Fruit fly (Drosophila melanogaster) whole organism, embryonic: ENCODE measurements around the gene CG43630.
A peak's percentile ranks its signal among the peaks of the same experiment; 100 is the strongest.

Experiments used
- Awh ChIP-seq: fragments of 200-800 bp; sonication (Bioruptor generic); IDR thresholded peaks from 2 replicates; pipeline ENCODE4, ENCODE4 v1.3.6; 2022; ENCODE audit warnings: missing biosample characterization, missing genetic modification characterization
- B-H1 ChIP-seq: fragments of 200-800 bp; sonication (Bioruptor generic); IDR thresholded peaks from 3 replicates; pipeline ENCODE4 v1.3.6; 2022; ENCODE audit warnings: missing biosample characterization, missing genetic modification characterization
- CG10366 ChIP-seq: fragments of 200-800 bp; sonication (Bioruptor generic); IDR thresholded peaks from 2 replicates; pipeline ENCODE4 v1.3.6; 2022; ENCODE audit warnings: missing biosample characterization, missing genetic modification characterization
- CG10565 ChIP-seq: fragments of 200-800 bp; sonication (Bioruptor generic); optimal IDR thresholded peaks from 3 replicates; lab custom pipeline; 2016; ENCODE audit warnings: missing biosample characterization, mild to moderate bottlenecking, missing genetic modification characterization
- CG14710 ChIP-seq: fragments of 200-800 bp; sonication (Bioruptor generic); optimal IDR thresholded peaks from 3 replicates; lab custom pipeline; 2019; ENCODE audit warnings: missing biosample characterization, mild to moderate bottlenecking, missing genetic modification characterization, moderate library complexity
- CG15479 ChIP-seq: fragments of 200-800 bp; sonication (Bioruptor generic); optimal IDR thresholded peaks from 3 replicates; lab custom pipeline; 2019; ENCODE audit warnings: missing biosample characterization, mild to moderate bottlenecking, missing genetic modification characterization, moderate library complexity
- CG15696 ChIP-seq: fragments of 200-800 bp; sonication (Bioruptor generic); optimal IDR thresholded peaks from 2 replicates; lab custom pipeline; 2019; ENCODE audit warnings: missing biosample characterization, mild to moderate bottlenecking, missing genetic modification characterization, moderate library complexity
- CG18011 ChIP-seq: fragments of 200-800 bp; sonication (Bioruptor generic); optimal IDR thresholded peaks from 2 replicates; lab custom pipeline; 2017; ENCODE audit warnings: missing biosample characterization, missing genetic modification characterization, mild to moderate bottlenecking, moderate library complexity, missing genotype
- CG2199 ChIP-seq: fragments of 200-800 bp; sonication (Bioruptor generic); IDR thresholded peaks from 3 replicates; pipeline ENCODE4 v1.3.6; 2022; ENCODE audit warnings: missing biosample characterization, missing genetic modification characterization
- CG2875 ChIP-seq: fragments of 200-800 bp; sonication (Bioruptor generic); optimal IDR thresholded peaks from 2 replicates; lab custom pipeline; 2017; ENCODE audit warnings: missing biosample characterization, mild to moderate bottlenecking, missing genetic modification characterization, missing genetic modification reagents
- CG32767 ChIP-seq: fragments of 200-800 bp; sonication (Bioruptor generic); IDR thresholded peaks from 2 replicates; pipeline ENCODE4 v1.3.6; 2022; ENCODE audit warnings: missing biosample characterization, missing genetic modification characterization
- CG4820 ChIP-seq: fragments of 200-800 bp; sonication (Bioruptor generic); optimal IDR thresholded peaks from 3 replicates; lab custom pipeline; 2016; ENCODE audit warnings: missing biosample characterization, missing genetic modification characterization
- CG7357 ChIP-seq: fragments of 200-800 bp; sonication (Bioruptor generic); IDR thresholded peaks from 3 replicates; pipeline ENCODE4 v1.3.6; 2022; ENCODE audit warnings: missing biosample characterization, missing genetic modification characterization
- CG8089 ChIP-seq: fragments of 200-800 bp; sonication (Bioruptor generic); optimal IDR thresholded peaks from 3 replicates; lab custom pipeline; 2016; ENCODE audit warnings: missing biosample characterization, missing genetic modification characterization
- CG9215 ChIP-seq: fragments of 200-800 bp; sonication (Bioruptor generic); IDR thresholded peaks from 2 replicates; pipeline ENCODE4 v1.3.6; 2022; ENCODE audit warnings: missing biosample characterization, missing genetic modification characterization
- CG9817 ChIP-seq: fragments of 200-800 bp; sonication (Bioruptor generic); optimal IDR thresholded peaks from 2 replicates; lab custom pipeline; 2018; ENCODE audit warnings: missing biosample characterization, mild to moderate bottlenecking, missing genetic modification characterization, moderate library complexity
- D ChIP-seq, 2 experiments: fragments of 200-800 bp in 1 of 2; fragments of >200 bp in 1 of 2; sonication (Bioruptor generic) in 1 of 2; optimal IDR thresholded peaks; 2 replicates in 1 of 2; 3 replicates in 1 of 2; lab custom pipeline; 2017; ENCODE audit warnings: mild to moderate bottlenecking in 1 of 2, missing biosample characterization in 1 of 2, missing genetic modification characterization in 1 of 2, missing genetic modification reagents in 1 of 2
- Eip74EF ChIP-seq, 2 experiments: fragments of 200-800 bp in 1 of 2; fragments of >200 bp in 1 of 2; sonication (Bioruptor generic) in 1 of 2; optimal IDR thresholded peaks; 2 replicates each; lab custom pipeline; 2017 to 2019; ENCODE audit warnings: missing biosample characterization in 2 of 2, missing genetic modification characterization in 2 of 2, mild to moderate bottlenecking in 1 of 2, moderate library complexity in 1 of 2
- H15 ChIP-seq: fragments of 200-800 bp; sonication (Bioruptor generic); IDR thresholded peaks from 3 replicates; pipeline ENCODE4 v1.3.6; 2022; ENCODE audit warnings: missing biosample characterization, missing genetic modification characterization
- HHEX ChIP-seq: fragments of 200-800 bp; sonication (Bioruptor generic); optimal IDR thresholded peaks from 3 replicates; lab custom pipeline; 2017; ENCODE audit warnings: missing biosample characterization, mild to moderate bottlenecking, missing genetic modification characterization, missing genetic modification reagents
- HLH54F ChIP-seq: fragments of 200-800 bp; sonication (Bioruptor generic); optimal IDR thresholded peaks from 3 replicates; lab custom pipeline; 2016; ENCODE audit warnings: missing biosample characterization, missing genetic modification characterization
- Hr78 ChIP-seq, 2 experiments: fragments of 200-800 bp in 1 of 2; fragments of >200 bp in 1 of 2; sonication (Bioruptor generic) in 1 of 2; optimal IDR thresholded peaks; 2 replicates each; lab custom pipeline; 2017 to 2019; ENCODE audit warnings: missing biosample characterization in 2 of 2, missing genetic modification characterization in 2 of 2, mild to moderate bottlenecking in 1 of 2, moderate library complexity in 1 of 2
- Max ChIP-seq: fragments of 200-800 bp; sonication (Bioruptor generic); optimal IDR thresholded peaks from 2 replicates; lab custom pipeline; 2016; ENCODE audit warnings: missing biosample characterization, mild to moderate bottlenecking, missing genetic modification characterization
- Med ChIP-seq: fragments of 200-800 bp; sonication (Bioruptor generic); peaks from one replicate; lab custom pipeline; 2016; ENCODE audit warnings: missing biosample characterization, missing genetic modification characterization, mild to moderate bottlenecking, inconsistent platforms, moderate library complexity
- Tbp ChIP-seq: fragments of >200 bp; optimal IDR thresholded peaks from 2 replicates; lab custom pipeline; 2018; ENCODE audit warnings: missing biosample characterization, missing genetic modification characterization
- Trl ChIP-seq, 3 experiments: fragments of >200 bp in 2 of 3; fragments of 200-800 bp in 1 of 3; sonication (Bioruptor generic) in 1 of 3; optimal IDR thresholded peaks; 2 replicates in 1 of 3; 3 replicates in 2 of 3; lab custom pipeline; 2016 to 2017; ENCODE audit warnings: missing biosample characterization in 1 of 3, missing genetic modification characterization in 1 of 3
- Xrp1 ChIP-seq: fragments of 200-800 bp; sonication (Bioruptor generic); IDR thresholded peaks from 2 replicates; pipeline ENCODE4 v1.3.6; 2022; ENCODE audit warnings: missing biosample characterization, missing genetic modification characterization
- ab ChIP-seq: fragments of 200-800 bp; sonication (Bioruptor generic); optimal IDR thresholded peaks from 2 replicates; lab custom pipeline; 2016; ENCODE audit warnings: missing biosample characterization, missing genetic modification characterization
- ap ChIP-seq: fragments of 200-800 bp; sonication (Bioruptor generic); IDR thresholded peaks from 2 replicates; pipeline ENCODE4 v1.3.6; 2022; ENCODE audit warnings: missing biosample characterization, missing genetic modification characterization
- ara ChIP-seq: fragments of 200-800 bp; sonication (Bioruptor generic); IDR thresholded peaks from 2 replicates; pipeline ENCODE4 v1.3.6; 2022; ENCODE audit warnings: missing biosample characterization, missing genetic modification characterization
- bsh ChIP-seq, 2 experiments: fragments of 200-800 bp; sonication (Bioruptor generic); optimal IDR thresholded peaks; 2 replicates each; lab custom pipeline; 2017 to 2018; ENCODE audit warnings: mild to moderate bottlenecking in 2 of 2, missing biosample characterization in 2 of 2, missing genetic modification characterization in 2 of 2, moderate library complexity in 1 of 2
- chinmo ChIP-seq: fragments of 200-800 bp; sonication (Bioruptor generic); IDR thresholded peaks from 4 replicates; pipeline ENCODE4 v1.3.6; 2022; ENCODE audit warnings: missing biosample characterization, missing genetic modification characterization; ENCODE audit not compliant: partially characterized antibody
- corto ChIP-seq: fragments of 200-800 bp; sonication (Bioruptor generic); optimal IDR thresholded peaks from 2 replicates; lab custom pipeline; 2016; ENCODE audit warnings: missing biosample characterization, mild to moderate bottlenecking, missing genetic modification characterization, moderate library complexity
- crc ChIP-seq: fragments of 200-800 bp; sonication (Bioruptor generic); optimal IDR thresholded peaks from 2 replicates; lab custom pipeline; 2016; ENCODE audit warnings: missing biosample characterization, missing genetic modification characterization
- en ChIP-seq: fragments of 200-800 bp; sonication (Bioruptor generic); optimal IDR thresholded peaks from 2 replicates; lab custom pipeline; 2016; ENCODE audit warnings: missing biosample characterization, missing genetic modification characterization
- esg ChIP-seq: fragments of 200-800 bp; sonication (Bioruptor generic); conservative IDR thresholded peaks from 2 replicates; pipeline ENCODE4 v1.3.6; 2022; ENCODE audit warnings: missing biosample characterization, missing genetic modification characterization
- fd64A ChIP-seq: fragments of 200-800 bp; sonication (Bioruptor generic); optimal IDR thresholded peaks from 3 replicates; lab custom pipeline; 2018; ENCODE audit warnings: missing biosample characterization, mild to moderate bottlenecking, missing genetic modification characterization
- gcm2 ChIP-seq: fragments of 200-800 bp; sonication (Bioruptor generic); optimal IDR thresholded peaks from 2 replicates; lab custom pipeline; 2016; ENCODE audit warnings: missing biosample characterization, missing genetic modification characterization
- grn ChIP-seq: fragments of 200-800 bp; sonication (Bioruptor generic); optimal IDR thresholded peaks from 3 replicates; lab custom pipeline; 2017; ENCODE audit warnings: missing biosample characterization, missing genetic modification characterization
- jigr1 ChIP-seq: fragments of 200-800 bp; sonication (Bioruptor generic); IDR thresholded peaks from 3 replicates; pipeline ENCODE4 v1.3.6; 2022; ENCODE audit warnings: missing biosample characterization, missing genetic modification characterization
- jumu ChIP-seq: fragments of 200-800 bp; sonication (Bioruptor generic); optimal IDR thresholded peaks from 3 replicates; lab custom pipeline; 2016; ENCODE audit warnings: missing biosample characterization, missing genetic modification characterization
- maf-S ChIP-seq: fragments of 200-800 bp; sonication (Bioruptor generic); optimal IDR thresholded peaks from 2 replicates; lab custom pipeline; 2016; ENCODE audit warnings: missing biosample characterization, missing genetic modification characterization
- nmo ChIP-seq: fragments of 200-800 bp; sonication (Bioruptor generic); optimal IDR thresholded peaks from 2 replicates; lab custom pipeline; 2018; ENCODE audit warnings: missing biosample characterization, mild to moderate bottlenecking, missing genetic modification characterization, moderate library complexity
- sd ChIP-seq: fragments of 200-800 bp; sonication (Bioruptor generic); optimal IDR thresholded peaks from 3 replicates; lab custom pipeline; 2018; ENCODE audit warnings: missing biosample characterization, mild to moderate bottlenecking, missing genetic modification characterization, moderate library complexity
- sens ChIP-seq: fragments of 200-800 bp; sonication (Bioruptor generic); peaks from one replicate; lab custom pipeline; 2016; ENCODE audit warnings: missing biosample characterization, missing genetic modification characterization
- seq ChIP-seq: fragments of 200-800 bp; sonication (Bioruptor generic); IDR thresholded peaks from 2 replicates; pipeline ENCODE4 v1.3.6; 2022; ENCODE audit warnings: missing biosample characterization, missing genetic modification characterization
- sob ChIP-seq: fragments of 200-800 bp; sonication (Bioruptor generic); IDR thresholded peaks from 2 replicates; pipeline ENCODE4 v1.3.6; 2022; ENCODE audit warnings: missing biosample characterization, missing genetic modification characterization
- tna ChIP-seq: fragments of 200-800 bp; sonication (Bioruptor generic); IDR thresholded peaks from 2 replicates; pipeline ENCODE4 v1.3.6; 2022; ENCODE audit warnings: missing biosample characterization, missing genetic modification characterization; ENCODE audit not compliant: partially characterized antibody
- twi ChIP-seq: fragments of 200-800 bp; optimal IDR thresholded peaks from 2 replicates; lab custom pipeline; 2019; ENCODE audit warnings: missing biosample characterization, mild to moderate bottlenecking, missing genetic modification characterization, moderate library complexity
- vfl ChIP-seq: fragments of 200-800 bp; sonication (Bioruptor generic); optimal IDR thresholded peaks from 2 replicates; lab custom pipeline; 2016; ENCODE audit warnings: missing biosample characterization, missing genetic modification characterization
- wdn ChIP-seq: fragments of 200-800 bp; sonication (Bioruptor generic); IDR thresholded peaks from 2 replicates; pipeline ENCODE4 v1.3.6; 2022; ENCODE audit warnings: missing biosample characterization, missing genetic modification characterization

CG43630 gene

DNA sequence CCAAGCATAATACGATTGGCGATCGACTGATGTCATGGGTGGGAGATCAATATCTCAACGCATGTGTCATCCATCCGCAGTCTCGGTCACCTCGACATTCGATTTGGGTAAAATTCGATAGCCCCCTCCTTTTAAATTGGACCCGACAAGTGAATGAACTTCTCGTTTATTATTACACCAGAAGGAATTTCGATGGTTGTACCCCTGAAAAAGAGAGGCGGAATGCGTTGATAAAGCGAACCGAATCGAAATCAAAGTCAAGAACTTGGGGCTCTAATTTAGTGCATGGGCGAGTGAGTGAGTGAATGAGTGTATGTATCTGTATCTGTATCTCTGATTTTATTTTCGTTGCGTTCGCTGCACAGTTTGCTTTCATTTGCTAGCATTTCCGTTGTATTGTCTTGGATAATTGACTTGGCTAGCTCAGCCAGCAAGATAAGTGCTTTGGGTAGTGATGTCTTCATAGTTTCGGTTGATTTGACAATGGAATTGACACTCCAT, 26.0 kb upstream of the CG43630 start:
- TF ChIP-seq Hr78 (GFP tag; optimal IDR thresholded peaks at IDR 0.05; lab: Kevin White, UChicago) (peak in 1 of 2 experiments; percentile 35), CG8089 (GFP tag; lab: Kevin White, UChicago) (no peak), sob (GFP tag; lab: Robert Waterston, UW) (no peak), wdn (GFP tag; lab: Robert Waterston, UW) (no peak), sd (peak; percentile 94), gcm2 (no peak), twi (tag; lab: Kevin White, UChicago) (no peak), grn (peak; percentile 42), H15 (GFP tag; lab: Robert Waterston, UW) (no peak), CG9817 (tag; lab: Kevin White, UChicago) (no peak), Awh (GFP tag; lab: Robert Waterston, UW) (no peak), CG2199 (peak; percentile 82), corto (GFP tag; lab: Kevin White, UChicago) (no peak), HLH54F (GFP tag; lab: Kevin White, UChicago) (no peak), jumu (GFP tag; lab: Kevin White, UChicago) (no peak), en (GFP tag; lab: Kevin White, UChicago) (no peak), tna (GFP tag; lab: Robert Waterston, UW) (no peak), Med (GFP tag; lab: Kevin White, UChicago) (no peak), CG15479 (GFP tag; lab: Kevin White, UChicago) (no peak), vfl (GFP tag; lab: Kevin White, UChicago) (no peak), CG10565 (GFP tag; lab: Kevin White, UChicago) (no peak), crc (GFP tag; lab: Kevin White, UChicago) (no peak), Eip74EF (GFP tag; optimal IDR thresholded peaks at IDR 0.05; lab: Kevin White, UChicago) (no peak), ab (no peak), maf-S (GFP tag; lab: Kevin White, UChicago) (no peak), CG7357 (GFP tag; lab: Robert Waterston, UW) (no peak), chinmo (GFP tag; lab: Robert Waterston, UW) (0 out of 4 replicates have a peak, but pooled peaks have one; percentile 43), Tbp (GFP tag; lab: Kevin White, UChicago) (no peak), jigr1 (GFP tag; lab: Robert Waterston, UW) (no peak), ap (GFP tag; lab: Robert Waterston, UW) (no peak), CG15696 (tag; lab: Kevin White, UChicago) (no peak), nmo (no peak), CG18011 (GFP tag; lab: Kevin White, UChicago) (no peak), B-H1 (no peak), CG14710 (no peak), CG4820 (no peak), Trl (optimal IDR thresholded peaks at IDR 0.05; lab: Kevin White, UChicago) (no peak), Trl (GFP tag; optimal IDR thresholded peaks at IDR 0.05; lab: Kevin White, UChicago) (no peak), esg (GFP tag; lab: Robert Waterston, UW) (no peak), CG32767 (GFP tag; lab: Robert Waterston, UW) (peak; percentile 55; the same call in 1 of the 2 replicates), Max (GFP tag; lab: Kevin White, UChicago) (no peak)

DNA sequence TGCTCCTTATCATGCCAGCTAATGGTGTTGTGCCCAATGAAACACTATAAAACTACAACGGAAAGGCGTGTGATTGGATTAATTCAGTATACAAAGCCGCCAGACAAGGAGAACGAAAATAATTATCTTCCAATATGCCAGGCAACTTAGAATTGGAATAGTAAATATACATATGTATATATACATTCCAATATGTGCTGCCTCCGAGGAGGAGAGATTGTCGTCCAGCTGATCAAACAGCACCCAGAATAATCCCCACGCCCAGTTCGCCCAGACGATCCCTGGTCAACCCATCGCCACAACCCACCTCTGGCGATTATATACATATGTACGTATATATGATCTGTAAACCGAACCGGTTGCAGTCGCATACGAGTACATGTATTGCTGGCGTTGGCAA, 25.2 kb upstream of the CG43630 start:
- no peak for TF ChIP-seq D (optimal IDR thresholded peaks at IDR 0.05; lab: Kevin White, UChicago)
- peak; percentile 22 for TF ChIP-seq D (GFP tag; optimal IDR thresholded peaks at IDR 0.05; lab: Kevin White, UChicago)
- peak; percentile 78 for TF ChIP-seq sens
- no peak for TF ChIP-seq CG9215 (GFP tag; lab: Robert Waterston, UW)
- TF ChIP-seq HHEX (GFP tag; lab: Kevin White, UChicago) = peak; percentile 35
- no peak for TF ChIP-seq CG10366 (GFP tag; lab: Robert Waterston, UW)
- TF ChIP-seq Med (GFP tag; lab: Kevin White, UChicago) = peak; percentile 35
- TF ChIP-seq fd64A (GFP tag; lab: Kevin White, UChicago) = peak; percentile 69
- TF ChIP-seq Xrp1 (GFP tag; lab: Robert Waterston, UW) = peak; percentile 46
- 0 out of 2 replicates have a peak, but pooled peaks have one; percentile 42 for TF ChIP-seq ara (GFP tag; lab: Robert Waterston, UW)
- TF ChIP-seq bsh (GFP tag; optimal IDR thresholded peaks at IDR 0.05; lab: Kevin White, UChicago) = peak in 1 of 2 experiments; percentile 44
- TF ChIP-seq seq (GFP tag; lab: Robert Waterston, UW) = 0 out of 2 replicates have a peak, but pooled peaks have one; percentile 17
- peak; percentile 26 for TF ChIP-seq CG2875
